Worm (Caenorhabditis elegans): ENCODE data around the gene nhr-132.

nhr-132 gene

DNA sequence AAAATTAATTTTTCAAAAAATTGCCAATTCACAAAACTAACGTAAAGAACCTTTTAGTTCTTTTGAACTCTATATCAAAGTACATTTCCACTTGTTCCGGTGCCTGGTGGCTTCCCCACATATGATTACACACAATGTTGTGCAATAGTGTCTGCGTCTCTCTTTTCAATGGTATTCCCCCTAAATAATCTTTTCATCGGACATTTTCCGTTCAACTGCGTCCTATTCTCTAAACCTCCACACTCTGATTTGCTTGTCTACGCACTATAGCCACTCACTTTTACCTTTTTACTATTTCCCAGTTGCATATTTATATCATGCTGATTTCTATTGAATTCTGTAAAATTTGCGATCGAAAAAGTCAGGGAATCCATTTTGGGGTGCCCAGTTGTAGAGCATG lies 2.2 kb upstream of the nhr-132 start, which contains the start of gene nhr-58:
Gene nhr-58 (plus strand): TSS at position 214 of the 400 bp plus-strand sequence.
- TF ChIP-seq snpc-4 (tag; optimal IDR thresholded peaks at IDR 0.05), result no peak
- peak; percentile 43 for TF ChIP-seq elt-1 (tag; optimal IDR thresholded peaks at IDR 0.05)
- TF ChIP-seq tbx-2 (tag; optimal IDR thresholded peaks at IDR 0.05), result no peak
- TF ChIP-seq lin-39 (tag; optimal IDR thresholded peaks at IDR 0.05), result peak; percentile 29
- no peak for TF ChIP-seq ztf-4 (tag; optimal IDR thresholded peaks at IDR 0.05)
- TF ChIP-seq eor-1 (tag; optimal IDR thresholded peaks at IDR 0.05), result no peak
- TF ChIP-seq fkh-2 (tag; optimal IDR thresholded peaks at IDR 0.05), result no peak
- no peak for TF ChIP-seq fkh-10 (GFP tag; optimal IDR thresholded peaks at IDR 0.05)
- TF ChIP-seq nfya-1 (tag; optimal IDR thresholded peaks at IDR 0.05; ENCODE audit: insufficient read depth), result peak; percentile 66
- TF ChIP-seq hmg-11 (tag; optimal IDR thresholded peaks at IDR 0.05), result no peak
- no peak for TF ChIP-seq lin-15B (tag; optimal IDR thresholded peaks at IDR 0.05)
- peak; percentile 40 for TF ChIP-seq nhr-43 (tag; optimal IDR thresholded peaks at IDR 0.05; ENCODE audit: poor library complexity, severe bottlenecking)
- no peak for TF ChIP-seq egl-5 (tag; optimal IDR thresholded peaks at IDR 0.05)
- no peak for TF ChIP-seq fos-1 (tag; optimal IDR thresholded peaks at IDR 0.05)
- no peak for TF ChIP-seq lsy-12 (tag; optimal IDR thresholded peaks at IDR 0.05)
- TF ChIP-seq nhr-25 (tag; optimal IDR thresholded peaks at IDR 0.05), result peak; percentile 56
- no peak for TF ChIP-seq ceh-82 (tag; optimal IDR thresholded peaks at IDR 0.05)
- no peak for TF ChIP-seq nhr-237 (tag; optimal IDR thresholded peaks at IDR 0.05)
- no peak for TF ChIP-seq unc-39 (tag; optimal IDR thresholded peaks at IDR 0.05)
- TF ChIP-seq egl-27 (tag; optimal IDR thresholded peaks at IDR 0.05), result peak; percentile 78
- TF ChIP-seq mdl-1 (tag; optimal IDR thresholded peaks at IDR 0.05), result peak; percentile 49
- no peak for TF ChIP-seq ceh-9 (tag; optimal IDR thresholded peaks at IDR 0.05)
- no peak for TF ChIP-seq ama-1 (optimal IDR thresholded peaks at IDR 0.05)
- no peak for TF ChIP-seq daf-12 (tag; optimal IDR thresholded peaks at IDR 0.05)
- TF ChIP-seq elt-3 (tag; optimal IDR thresholded peaks at IDR 0.05), result peak in 1 of 3 experiments; percentile 15
- no peak for TF ChIP-seq ztf-11 (tag; optimal IDR thresholded peaks at IDR 0.05)
- no peak for TF ChIP-seq ZK546.5 (tag; optimal IDR thresholded peaks at IDR 0.05)
- TF ChIP-seq ceh-28 (tag; optimal IDR thresholded peaks at IDR 0.05), result no peak
- no peak for TF ChIP-seq nhr-76 (tag; optimal IDR thresholded peaks at IDR 0.05)
- TF ChIP-seq nhr-23 (tag; optimal IDR thresholded peaks at IDR 0.05), result peak; percentile 68
- TF ChIP-seq skn-1 (tag; optimal IDR thresholded peaks at IDR 0.05), result no peak
- TF ChIP-seq elt-2 (tag; optimal IDR thresholded peaks at IDR 0.05), result peak; percentile 86
- TF ChIP-seq nhr-11 (tag; optimal IDR thresholded peaks at IDR 0.05), result no peak
- no peak for TF ChIP-seq nhr-67 (tag; optimal IDR thresholded peaks at IDR 0.05)
- no peak for TF ChIP-seq ceh-16 (tag; optimal IDR thresholded peaks at IDR 0.05)
- TF ChIP-seq pqm-1 (tag; optimal IDR thresholded peaks at IDR 0.05), result peak; percentile 97
- no peak for TF ChIP-seq R02D3.7 (tag; optimal IDR thresholded peaks at IDR 0.05)
- no peak for TF ChIP-seq zag-1 (tag; optimal IDR thresholded peaks at IDR 0.05)
- no peak for TF ChIP-seq unc-62 (GFP tag; optimal IDR thresholded peaks at IDR 0.05)
- no peak for TF ChIP-seq nhr-28 (tag; optimal IDR thresholded peaks at IDR 0.05)
- no peak for TF ChIP-seq mml-1 (tag; optimal IDR thresholded peaks at IDR 0.05)
- TF ChIP-seq pha-4 (tag; optimal IDR thresholded peaks at IDR 0.05), result peak; percentile 90
- no peak for TF ChIP-seq sea-2 (GFP tag; optimal IDR thresholded peaks at IDR 0.05)
- TF ChIP-seq aly-2 (tag; optimal IDR thresholded peaks at IDR 0.05), result no peak
- no peak for TF ChIP-seq nhr-77 (tag; optimal IDR thresholded peaks at IDR 0.05)
- no peak for TF ChIP-seq nhr-12 (tag; optimal IDR thresholded peaks at IDR 0.05)
- peak; percentile 85 for TF ChIP-seq jun-1 (tag; optimal IDR thresholded peaks at IDR 0.05)

DNA sequence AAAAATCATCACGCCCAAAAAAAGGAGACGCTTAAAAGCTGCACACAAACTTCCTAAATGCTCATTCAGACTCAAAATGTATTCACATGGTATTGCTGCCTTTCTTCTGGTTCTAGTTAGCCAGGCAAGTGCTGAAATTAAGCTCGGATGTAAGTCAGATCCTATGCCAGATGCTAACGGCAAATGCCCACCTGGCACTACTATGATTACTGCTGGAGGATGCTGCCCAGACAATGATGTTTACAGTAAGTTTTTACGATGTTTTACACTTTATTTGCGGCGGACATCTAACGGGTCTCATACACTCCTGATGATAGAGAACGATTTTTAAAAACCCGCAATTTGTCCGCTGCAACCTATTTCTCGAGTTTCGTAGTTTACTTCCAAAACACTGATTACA lies 2.3 kb downstream of the nhr-132 start, which contains the start of gene C14C6.5:
Gene C14C6.5 (plus strand): TSS at position 58 of the 400 bp plus-strand sequence.
- TF ChIP-seq ceh-9 (tag; optimal IDR thresholded peaks at IDR 0.05) (no peak), nhr-23 (tag; optimal IDR thresholded peaks at IDR 0.05) (no peak), snpc-4 (tag; optimal IDR thresholded peaks at IDR 0.05) (no peak)

Measured in whole organism, L3 larva.